Worm (Caenorhabditis elegans) whole organism, L4 larva: ENCODE measurements around the gene ptc-3.

ENCODE experiments used
- T20F7.1 ChIP-seq: fragments of 200-800 bp; sonication (Bioruptor generic); optimal IDR thresholded peaks from 2 replicates; lab custom pipeline; 2018; ENCODE audit warnings: mild to moderate bottlenecking, missing genetic modification characterization, missing compliant biosample characterization
- Y75B8A.6 ChIP-seq: fragments of 200-800 bp; sonication (Bioruptor generic); IDR thresholded peaks from 2 replicates; pipeline ENCODE4 v1.3.6; 2022; ENCODE audit warnings: missing genetic modification reagents, missing genetic modification characterization, missing compliant biosample characterization
- ZK546.5 ChIP-seq, 2 experiments: sonication (generic microtip); optimal IDR thresholded peaks; 2 replicates each; lab custom pipeline; 2017; ENCODE audit warnings: missing biosample characterization in 2 of 2, missing genetic modification characterization in 2 of 2
- aha-1 ChIP-seq: fragments of 150-350 bp; peaks from one replicate; lab custom pipeline; 2014; ENCODE audit warnings: missing biosample characterization, missing genetic modification characterization
- aly-2 ChIP-seq: sonication (generic microtip); optimal IDR thresholded peaks from 2 replicates; lab custom pipeline; 2018; ENCODE audit warnings: missing biosample characterization, missing genetic modification characterization
- ama-1 ChIP-seq: fragments of 150-350 bp; optimal IDR thresholded peaks from 2 replicates; lab custom pipeline; 2014; ENCODE audit warnings: inconsistent platforms, mixed read lengths
- arid-1 ChIP-seq: fragments of 200-800 bp; sonication (Bioruptor generic); conservative IDR thresholded peaks from 2 replicates; pipeline ENCODE4 v1.3.6; 2022; ENCODE audit warnings: missing genetic modification reagents, missing genetic modification characterization, missing compliant biosample characterization
- ceh-20 ChIP-seq: fragments of 200-800 bp; sonication (Bioruptor generic); IDR thresholded peaks from 2 replicates; pipeline ENCODE4 v1.3.6; 2022; ENCODE audit warnings: missing genetic modification reagents, missing genetic modification characterization, missing compliant biosample characterization
- ceh-32 ChIP-seq: sonication (generic microtip); optimal IDR thresholded peaks from 2 replicates; lab custom pipeline; 2016; ENCODE audit warnings: mild to moderate bottlenecking, missing genetic modification characterization, missing compliant biosample characterization; ENCODE audit not compliant: poor library complexity
- ceh-82 ChIP-seq: sonication (generic microtip); optimal IDR thresholded peaks from 2 replicates; lab custom pipeline; 2017; ENCODE audit warnings: missing biosample characterization, missing genetic modification characterization
- ces-1 ChIP-seq: fragments of 150-350 bp; sonication (generic microtip); optimal IDR thresholded peaks from 4 replicates; lab custom pipeline; 2014; ENCODE audit warnings: missing biosample characterization, missing genetic modification reagents, missing genetic modification characterization
- daf-12 ChIP-seq: fragments of 150-350 bp; optimal IDR thresholded peaks from 2 replicates; lab custom pipeline; 2014; ENCODE audit warnings: missing biosample characterization, missing genetic modification reagents, missing genetic modification characterization
- daf-19 ChIP-seq: fragments of 200-800 bp; sonication (Bioruptor generic); conservative IDR thresholded peaks from 2 replicates; pipeline ENCODE4 v1.3.6; 2022; ENCODE audit warnings: missing genetic modification characterization, missing compliant biosample characterization
- daf-8 ChIP-seq: fragments of 200-800 bp; sonication (Bioruptor generic); IDR thresholded peaks from 2 replicates; pipeline ENCODE4 v1.3.6; 2022; ENCODE audit warnings: missing genetic modification characterization, missing compliant biosample characterization
- dmd-6 ChIP-seq: fragments of 200-800 bp; sonication (Bioruptor generic); IDR thresholded peaks from 2 replicates; pipeline ENCODE4 v1.3.6; 2022; ENCODE audit warnings: missing genetic modification reagents, missing genetic modification characterization, missing compliant biosample characterization
- dmd-8 ChIP-seq: fragments of 200-800 bp; sonication (Bioruptor generic); IDR thresholded peaks from 2 replicates; pipeline ENCODE4 v1.3.6; 2022; ENCODE audit warnings: missing genetic modification characterization, missing compliant biosample characterization
- dpl-1 ChIP-seq: fragments of 150-350 bp; optimal IDR thresholded peaks from 2 replicates; lab custom pipeline; 2014; ENCODE audit warnings: missing biosample characterization, missing genetic modification reagents, missing genetic modification characterization
- duxl-1 ChIP-seq: sonication (generic microtip); optimal IDR thresholded peaks from 2 replicates; lab custom pipeline; 2016; ENCODE audit warnings: mild to moderate bottlenecking, missing genetic modification characterization, moderate library complexity, missing compliant biosample characterization; ENCODE audit not compliant: poor library complexity
- gei-8 ChIP-seq: fragments of 200-800 bp; sonication (Bioruptor generic); optimal IDR thresholded peaks from 2 replicates; lab custom pipeline; 2018; ENCODE audit warnings: mild to moderate bottlenecking, missing genetic modification characterization, missing compliant biosample characterization
- hlh-30 ChIP-seq: sonication (generic microtip); optimal IDR thresholded peaks from 2 replicates; lab custom pipeline; 2017; ENCODE audit warnings: antibody characterized with exemption, mild to moderate bottlenecking, missing genetic modification characterization, missing compliant biosample characterization; ENCODE audit not compliant: insufficient read depth
- lim-7 ChIP-seq: fragments of 200-800 bp; sonication (Bioruptor generic); IDR thresholded peaks from 2 replicates; pipeline ENCODE4 v1.3.6; 2022; ENCODE audit warnings: missing genetic modification characterization, missing compliant biosample characterization
- lin-29 ChIP-seq: fragments of 200-800 bp; sonication (Bioruptor generic); IDR thresholded peaks from 2 replicates; pipeline ENCODE4 v1.3.6; 2022; ENCODE audit warnings: missing genetic modification reagents, missing genetic modification characterization, missing compliant biosample characterization
- lin-38 ChIP-seq: fragments of 200-800 bp; sonication (Bioruptor generic); IDR thresholded peaks from 2 replicates; pipeline ENCODE4 v1.3.6; 2022; ENCODE audit warnings: missing genetic modification reagents, missing genetic modification characterization, missing compliant biosample characterization
- lsy-2 ChIP-seq, 2 experiments: fragments of 150-350 bp in 1 of 2; sonication (generic microtip) in 1 of 2; optimal IDR thresholded peaks; 2 replicates each; lab custom pipeline; 2014 to 2017; ENCODE audit warnings: missing biosample characterization in 2 of 2, missing genetic modification characterization in 2 of 2
- madf-9 ChIP-seq: fragments of 200-800 bp; sonication (Bioruptor generic); conservative IDR thresholded peaks from 2 replicates; pipeline ENCODE4 v1.3.6; 2022; ENCODE audit warnings: missing genetic modification reagents, missing genetic modification characterization, missing compliant biosample characterization
- mdt-29 ChIP-seq: fragments of 200-800 bp; sonication (Bioruptor generic); IDR thresholded peaks from 2 replicates; pipeline ENCODE4 v1.3.6; 2022; ENCODE audit warnings: missing genetic modification reagents, missing genetic modification characterization, missing compliant biosample characterization
- mxl-2 ChIP-seq: fragments of 200-800 bp; sonication (Bioruptor generic); conservative IDR thresholded peaks from 2 replicates; pipeline ENCODE4 v1.3.6; 2022; ENCODE audit warnings: missing genetic modification reagents, missing genetic modification characterization, missing compliant biosample characterization
- nhr-237 ChIP-seq: sonication (generic microtip); optimal IDR thresholded peaks from 2 replicates; lab custom pipeline; 2017; ENCODE audit warnings: missing biosample characterization, missing genetic modification characterization
- nhr-48 ChIP-seq: sonication (generic microtip); optimal IDR thresholded peaks from 2 replicates; lab custom pipeline; 2016; ENCODE audit warnings: mild to moderate bottlenecking, missing genetic modification characterization, missing compliant biosample characterization
- pqm-1 ChIP-seq: sonication (generic microtip); optimal IDR thresholded peaks from 2 replicates; lab custom pipeline; 2017; ENCODE audit warnings: missing biosample characterization, missing genetic modification characterization
- saeg-2 ChIP-seq: fragments of 200-800 bp; sonication (Bioruptor generic); IDR thresholded peaks from 2 replicates; pipeline ENCODE4 v1.3.6; 2022; ENCODE audit warnings: missing genetic modification reagents, missing genetic modification characterization, missing compliant biosample characterization
- set-16 ChIP-seq: fragments of 200-800 bp; sonication (Bioruptor generic); IDR thresholded peaks from 2 replicates; pipeline ENCODE4 v1.3.6; 2022; ENCODE audit warnings: missing genetic modification reagents, missing genetic modification characterization, missing compliant biosample characterization
- spr-1 ChIP-seq: sonication (generic microtip); optimal IDR thresholded peaks from 2 replicates; lab custom pipeline; 2016; ENCODE audit warnings: mild to moderate bottlenecking, missing genetic modification characterization, missing compliant biosample characterization
- zag-1 ChIP-seq: fragments of 150-350 bp; optimal IDR thresholded peaks from 2 replicates; lab custom pipeline; 2014; ENCODE audit warnings: missing biosample characterization, missing genetic modification characterization
- zfp-2 ChIP-seq: sonication (generic microtip); optimal IDR thresholded peaks from 2 replicates; lab custom pipeline; 2016; ENCODE audit warnings: mild to moderate bottlenecking, missing genetic modification characterization, missing compliant biosample characterization
- zfp-3 ChIP-seq: fragments of 200-800 bp; sonication (Bioruptor generic); conservative IDR thresholded peaks from 2 replicates; pipeline ENCODE4 v1.3.6; 2022; ENCODE audit warnings: missing genetic modification reagents, missing genetic modification characterization, missing compliant biosample characterization
- zip-2 ChIP-seq: fragments of 150-350 bp; optimal IDR thresholded peaks from 2 replicates; lab custom pipeline; 2014; ENCODE audit warnings: missing biosample characterization, missing genetic modification characterization

Gene ptc-3

DNA sequence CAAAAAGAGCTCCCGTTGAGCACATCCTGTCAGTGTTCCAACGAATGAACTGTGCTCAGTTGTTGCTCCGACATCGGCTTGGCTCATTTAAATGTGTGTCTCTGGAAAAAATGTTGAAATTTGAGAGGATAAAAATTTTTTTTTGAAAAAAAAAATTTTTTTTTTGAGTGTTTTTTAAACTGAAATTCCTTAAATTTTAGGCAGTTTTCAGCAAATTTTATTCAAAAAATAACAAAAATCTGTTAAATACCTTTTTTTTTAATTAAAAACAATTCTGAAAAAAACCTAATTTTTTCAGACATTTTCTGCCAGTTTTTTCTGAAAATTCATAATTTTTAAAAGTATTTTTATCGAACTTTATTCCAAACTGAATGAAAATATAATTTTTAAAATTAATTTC is 32.4 kb upstream of the ptc-3 start, which contains the start of gene pigw-1:
Gene pigw-1 (minus strand): TSS at position 101 of the 400 bp plus-strand sequence.
- TF ChIP-seq daf-12 (tag; lab: Kevin White, UChicago) (no peak), saeg-2 (GFP tag; lab: Robert Waterston, UW) (no peak), daf-8 (GFP tag; lab: Robert Waterston, UW) (no peak)

DNA sequence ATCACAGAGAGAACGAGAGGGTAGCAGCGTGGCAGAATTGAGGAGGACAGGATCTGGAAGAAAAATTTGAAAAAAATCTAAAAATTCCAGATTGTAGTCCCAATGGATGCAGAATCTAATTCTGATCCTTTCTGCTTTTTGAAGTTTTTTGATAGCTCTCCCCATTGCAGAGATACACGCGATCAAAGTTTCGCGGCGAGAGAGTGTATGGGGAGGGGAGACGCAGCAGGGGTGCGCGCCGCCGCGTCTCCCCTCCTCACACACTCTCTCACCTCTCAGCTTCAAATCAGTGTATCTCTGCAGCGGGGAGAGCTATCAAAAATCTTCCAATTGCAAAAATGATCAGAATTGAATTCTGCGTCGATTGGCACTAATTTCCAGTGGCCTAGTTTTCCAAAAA is 28.7 kb upstream of the ptc-3 start:
- TF ChIP-seq lim-7 (GFP tag; lab: Robert Waterston, UW), result peak; percentile 10; the same call in 1 of the 2 replicates
- TF ChIP-seq set-16 (GFP tag; lab: Robert Waterston, UW), result peak; percentile 54
- no peak for TF ChIP-seq ceh-82
- no peak for TF ChIP-seq arid-1 (GFP tag; lab: Robert Waterston, UW)
- 0 out of 2 replicates have a peak, but pooled peaks have one; percentile 7 for TF ChIP-seq lin-38 (GFP tag; lab: Robert Waterston, UW)

ce11 chrII:2878909-2879308 is 26.5 kb upstream of the ptc-3 start:
- peak; percentile 92 for TF ChIP-seq aha-1 (tag; lab: Kevin White, UChicago)
- TF ChIP-seq set-16 (GFP tag; lab: Robert Waterston, UW), result no peak
- no peak for TF ChIP-seq ZK546.5 (tag; optimal IDR thresholded peaks at IDR 0.05; lab: Kevin White, UChicago)

- TF ChIP-seq Y75B8A.6 (GFP tag; lab: Robert Waterston, UW), result no peak
- TF ChIP-seq pqm-1 (tag; lab: Kevin White, UChicago), result no peak
- TF ChIP-seq dmd-8 (GFP tag; lab: Robert Waterston, UW), result no peak
- TF ChIP-seq daf-19, result no peak
- no peak for TF ChIP-seq nhr-48 (tag; lab: Kevin White, UChicago)
- TF ChIP-seq hlh-30 (tag; lab: Kevin White, UChicago), result no peak
- no peak for TF ChIP-seq ces-1
- TF ChIP-seq madf-9, result no peak
- TF ChIP-seq zfp-3 (GFP tag; lab: Robert Waterston, UW), result no peak
- TF ChIP-seq ceh-32 (tag; lab: Kevin White, UChicago), result no peak
- no peak for TF ChIP-seq ZK546.5 (tag; optimal IDR thresholded peaks at IDR 0.05; lab: Kevin White, UChicago)
Observed at ce11 chrII:2874801-2875200, 22.4 kb upstream of the ptc-3 start, which contains the start of gene Y110A2AL.1. TSS of gene Y110A2AL.1 (plus strand) at chrII:2875101.

ce11 chrII:2871816-2872215 is 19.4 kb upstream of the ptc-3 start, which contains the start of gene Y110A2AL.10:
TSS of gene Y110A2AL.10 (minus strand) at chrII:2871916.
- no peak for TF ChIP-seq lin-29 (GFP tag; lab: Robert Waterston, UW)
- no peak for TF ChIP-seq duxl-1 (tag; lab: Kevin White, UChicago)
- TF ChIP-seq zip-2 (tag; lab: Kevin White, UChicago), result no peak

- no peak for TF ChIP-seq zfp-2 (tag; lab: Kevin White, UChicago)
- no peak for TF ChIP-seq duxl-1 (tag; lab: Kevin White, UChicago)
- TF ChIP-seq T20F7.1 (GFP tag; lab: Kevin White, UChicago), result no peak
- TF ChIP-seq ceh-20 (GFP tag; lab: Robert Waterston, UW), result no peak
- TF ChIP-seq spr-1 (tag; lab: Kevin White, UChicago), result no peak
- no peak for TF ChIP-seq lsy-2 (tag; optimal IDR thresholded peaks at IDR 0.05; lab: Kevin White, UChicago)
- TF ChIP-seq daf-12 (tag; lab: Kevin White, UChicago), result no peak
- TF ChIP-seq zag-1 (tag; lab: Kevin White, UChicago), result no peak
- no peak for TF ChIP-seq mxl-2 (GFP tag; lab: Robert Waterston, UW)
- no peak for TF ChIP-seq gei-8 (GFP tag; lab: Kevin White, UChicago)
- TF ChIP-seq dmd-6, result no peak
- no peak for TF ChIP-seq ama-1 (lab: Kevin White, UChicago)
- TF ChIP-seq nhr-237, result no peak
- no peak for TF ChIP-seq aly-2 (tag; lab: Kevin White, UChicago)
- TF ChIP-seq hlh-30 (tag; lab: Kevin White, UChicago), result no peak
- no peak for TF ChIP-seq dpl-1 (GFP tag; lab: Kevin White, UChicago)
- TF ChIP-seq mdt-29, result no peak
- TF ChIP-seq madf-9, result no peak
Observed at ce11 chrII:2867701-2868100, 15.3 kb upstream of the ptc-3 start, which contains the start of gene Y110A2AL.2. TSS of gene Y110A2AL.2 (plus strand) at chrII:2868001.
